Fruit fly (Drosophila melanogaster): ENCODE data around the gene Ugt36A1.

Gene Ugt36A1

DNA sequence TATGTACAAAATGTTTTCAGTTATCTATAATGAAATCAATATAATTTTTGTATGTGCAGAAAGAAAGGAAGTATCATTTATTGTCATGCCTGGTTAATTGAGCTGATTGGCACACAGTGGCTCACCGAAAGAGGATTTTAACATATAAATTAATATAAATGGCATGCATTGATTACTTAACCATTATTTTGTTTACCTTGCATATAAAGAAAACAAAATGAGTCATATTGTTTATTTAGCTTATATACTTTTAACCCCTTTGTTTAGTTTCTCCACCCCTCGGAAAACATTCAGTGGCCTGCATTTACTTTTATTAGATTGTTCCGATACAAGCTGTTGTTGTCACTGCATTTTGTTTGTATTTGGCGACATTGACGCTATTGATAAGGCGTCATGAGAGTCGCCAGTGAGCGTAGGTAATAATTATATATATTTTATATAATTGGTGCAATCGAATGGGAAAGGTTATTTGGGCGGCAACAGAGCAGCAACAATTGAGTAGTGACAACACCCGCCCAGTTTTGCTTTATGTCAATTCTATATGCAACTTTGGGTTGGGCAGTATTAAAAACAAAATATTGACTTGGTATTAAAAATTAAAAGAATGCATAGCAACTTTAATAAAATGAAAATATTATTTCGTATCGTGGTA, 28.8 kb downstream of the Ugt36A1 start (continued):
- TF ChIP-seq Fer3 (tag; optimal IDR thresholded peaks at IDR 0.05) (no peak), E2f1 (GFP tag; IDR thresholded peaks at IDR 0.05) (no peak), CG9609 (GFP tag; optimal IDR thresholded peaks at IDR 0.05) (no peak), Ets65A (GFP tag) (no peak), CG5180 (GFP tag; optimal IDR thresholded peaks at IDR 0.05) (no peak), nom (GFP tag; optimal IDR thresholded peaks at IDR 0.05) (no peak), CG10321 (GFP tag; IDR thresholded peaks at IDR 0.05) (no peak), mam (GFP tag; optimal IDR thresholded peaks at IDR 0.05) (no peak), CG1792 (GFP tag; optimal IDR thresholded peaks at IDR 0.05) (no peak), emc (GFP tag; optimal IDR thresholded peaks at IDR 0.05) (no peak), Pdp1 (GFP tag; optimal IDR thresholded peaks at IDR 0.05) (no peak), croc (GFP tag; conservative IDR thresholded peaks at IDR 0.05) (no peak), CG30020 (tag; optimal IDR thresholded peaks at IDR 0.05) (no peak), danr (GFP tag; IDR thresholded peaks at IDR 0.05) (no peak), slp2 (GFP tag; optimal IDR thresholded peaks at IDR 0.05) (no peak), gcm2 (GFP tag; optimal IDR thresholded peaks at IDR 0.05) (no peak), CG34422 (GFP tag; IDR thresholded peaks at IDR 0.05) (no peak), HLH54F (GFP tag; optimal IDR thresholded peaks at IDR 0.05) (no peak), pita (GFP tag; optimal IDR thresholded peaks at IDR 0.05) (no peak), odd (GFP tag; optimal IDR thresholded peaks at IDR 0.05) (no peak), Sox100B (GFP tag; optimal IDR thresholded peaks at IDR 0.05) (peak; percentile 42), CG8924 (tag; optimal IDR thresholded peaks at IDR 0.05) (peak; percentile 28), Ets97D (GFP tag; optimal IDR thresholded peaks at IDR 0.05) (no peak), CG15269 (tag; optimal IDR thresholded peaks at IDR 0.05) (no peak), knrl (GFP tag; IDR thresholded peaks at IDR 0.05; ENCODE audit: partially characterized antibody) (no peak), HLH4C (GFP tag; IDR thresholded peaks at IDR 0.05; ENCODE audit: partially characterized antibody) (no peak), Sry-β (GFP tag; optimal IDR thresholded peaks at IDR 0.05) (no peak), z (GFP tag; IDR thresholded peaks at IDR 0.05) (no peak), CG17802 (tag; optimal IDR thresholded peaks at IDR 0.05) (no peak), CG9932 (GFP tag; IDR thresholded peaks at IDR 0.05) (no peak), Oaz (GFP tag; IDR thresholded peaks at IDR 0.05) (no peak), wdn (GFP tag; IDR thresholded peaks at IDR 0.05) (no peak), H2.0 (GFP tag; IDR thresholded peaks at IDR 0.05) (no peak), CTCF (GFP tag; optimal IDR thresholded peaks at IDR 0.05) (no peak), tll (GFP tag; optimal IDR thresholded peaks at IDR 0.05) (no peak), CG34376 (GFP tag; optimal IDR thresholded peaks at IDR 0.05) (no peak), Fer2 (tag; optimal IDR thresholded peaks at IDR 0.05) (no peak), zen2 (GFP tag; IDR thresholded peaks at IDR 0.05; ENCODE audit: partially characterized antibody) (no peak), D19A (tag; optimal IDR thresholded peaks at IDR 0.05) (no peak), CG10565 (GFP tag; optimal IDR thresholded peaks at IDR 0.05) (no peak), CG3281 (GFP tag; optimal IDR thresholded peaks at IDR 0.05) (no peak), ken (GFP tag; IDR thresholded peaks at IDR 0.05) (no peak), CG7271 (tag; optimal IDR thresholded peaks at IDR 0.05) (no peak), TFAM (GFP tag; optimal IDR thresholded peaks at IDR 0.05) (no peak), Poxn (GFP tag; IDR thresholded peaks at IDR 0.05) (no peak), Kr (GFP tag; optimal IDR thresholded peaks at IDR 0.05) (no peak), CG10147 (GFP tag; optimal IDR thresholded peaks at IDR 0.05) (no peak), bsh (GFP tag; optimal IDR thresholded peaks at IDR 0.05) (peak in 1 of 2 experiments; percentile 50), otp (GFP tag; IDR thresholded peaks at IDR 0.05) (no peak), Hmr (GFP tag; optimal IDR thresholded peaks at IDR 0.05) (no peak), CG7963 (GFP tag; IDR thresholded peaks at IDR 0.05; ENCODE audit: partially characterized antibody) (no peak)
